Worm (Caenorhabditis elegans) whole organism, midembryonic: ENCODE measurements around the gene cln-3.3.

Experiments used
- cog-1 ChIP-seq: sonication (generic microtip); optimal IDR thresholded peaks from 2 replicates; lab custom pipeline; 2016; ENCODE audit warnings: missing genetic modification characterization, missing compliant biosample characterization
- med-1 ChIP-seq: sonication (generic microtip); optimal IDR thresholded peaks from 2 replicates; lab custom pipeline; 2017; ENCODE audit warnings: missing genetic modification characterization, mild to moderate bottlenecking, missing compliant biosample characterization, antibody characterized with exemption, missing genetic modification reagents; ENCODE audit not compliant: insufficient read depth
- ztf-23 ChIP-seq: fragments of 200-800 bp; sonication (Bioruptor generic); IDR thresholded peaks from 2 replicates; pipeline ENCODE4 v1.3.6; 2022; ENCODE audit warnings: missing genetic modification reagents, missing genetic modification characterization, missing compliant biosample characterization

ce11 chrV:8636907-8637306 lies 45.9 kb upstream of the cln-3.3 start, which contains the start of gene grl-12:
- TF ChIP-seq cog-1 (tag; lab: Kevin White, UChicago), result no peak
- TF ChIP-seq med-1 (GFP tag; lab: Kevin White, UChicago), result no peak
- no peak for TF ChIP-seq ztf-23 (GFP tag; lab: Robert Waterston, UW)
